Fruit fly (Drosophila melanogaster) whole organism, embryonic: ENCODE measurements around the gene Noc3.
A peak's percentile ranks its signal among the peaks of the same experiment; 100 is the strongest.

Source experiments
- CG11696 ChIP-seq: fragments of 200-800 bp; sonication (Bioruptor generic); IDR thresholded peaks from 2 replicates; pipeline ENCODE4 v1.3.6; 2022; ENCODE audit warnings: missing biosample characterization, missing genetic modification characterization
- CG12769 ChIP-seq: fragments of 200-800 bp; sonication (Bioruptor generic); optimal IDR thresholded peaks from 2 replicates; lab custom pipeline; 2019; ENCODE audit warnings: missing biosample characterization, mild to moderate bottlenecking, missing genetic modification characterization, moderate library complexity
- CG15269 ChIP-seq: fragments of 200-800 bp; sonication (Bioruptor generic); optimal IDR thresholded peaks from 2 replicates; lab custom pipeline; 2018; ENCODE audit warnings: missing biosample characterization, mild to moderate bottlenecking, missing genetic modification characterization, moderate library complexity
- CG1602 ChIP-seq: fragments of 200-800 bp; sonication (Bioruptor generic); optimal IDR thresholded peaks from 3 replicates; lab custom pipeline; 2016; ENCODE audit warnings: missing biosample characterization, missing genetic modification characterization
- CG18011 ChIP-seq: fragments of 200-800 bp; sonication (Bioruptor generic); optimal IDR thresholded peaks from 2 replicates; lab custom pipeline; 2017; ENCODE audit warnings: missing biosample characterization, missing genetic modification characterization, mild to moderate bottlenecking, moderate library complexity, missing genotype
- CG5180 ChIP-seq: fragments of 200-800 bp; sonication (Bioruptor generic); optimal IDR thresholded peaks from 3 replicates; lab custom pipeline; 2017; ENCODE audit warnings: missing biosample characterization, missing genetic modification characterization, mild to moderate bottlenecking, moderate library complexity, missing genetic modification reagents
- CG6683 ChIP-seq: fragments of 200-800 bp; sonication (Bioruptor generic); optimal IDR thresholded peaks from 2 replicates; lab custom pipeline; 2017; ENCODE audit warnings: missing biosample characterization, mild to moderate bottlenecking, missing genetic modification characterization, missing genetic modification reagents
- CG6854 ChIP-seq: fragments of 200-800 bp; sonication (Bioruptor generic); optimal IDR thresholded peaks from 3 replicates; lab custom pipeline; 2017; ENCODE audit warnings: missing biosample characterization, mild to moderate bottlenecking, missing genetic modification characterization
- CG8281 ChIP-seq: fragments of 200-800 bp; sonication (Bioruptor generic); optimal IDR thresholded peaks from 2 replicates; lab custom pipeline; 2018; ENCODE audit warnings: missing biosample characterization, mild to moderate bottlenecking, missing genetic modification characterization, moderate library complexity
- CG8478 ChIP-seq: fragments of >200 bp; optimal IDR thresholded peaks from 2 replicates; lab custom pipeline; 2018
- CG9215 ChIP-seq: fragments of 200-800 bp; sonication (Bioruptor generic); IDR thresholded peaks from 2 replicates; pipeline ENCODE4 v1.3.6; 2022; ENCODE audit warnings: missing biosample characterization, missing genetic modification characterization
- Dbx ChIP-seq: fragments of 200-800 bp; sonication (Bioruptor generic); IDR thresholded peaks from 3 replicates; pipeline ENCODE4 v1.3.6; 2022; ENCODE audit warnings: missing biosample characterization, missing genetic modification characterization
- Dfd ChIP-seq, 2 experiments: fragments of >200 bp; optimal IDR thresholded peaks; 2 replicates each; lab custom pipeline; 2017; ENCODE audit warnings: missing biosample characterization in 2 of 2, missing genetic modification characterization in 2 of 2
- Dp ChIP-seq: fragments of 200-800 bp; sonication (Bioruptor generic); optimal IDR thresholded peaks from 2 replicates; lab custom pipeline; 2018; ENCODE audit warnings: missing biosample characterization, mild to moderate bottlenecking, missing genetic modification characterization, moderate library complexity
- E2f2 ChIP-seq: fragments of 200-800 bp; sonication (Bioruptor generic); IDR thresholded peaks from 2 replicates; pipeline ENCODE4 v1.3.6; 2022; ENCODE audit warnings: missing biosample characterization, missing genetic modification characterization
- Ets65A ChIP-seq: fragments of 200-800 bp; sonication (Bioruptor generic); peaks from one replicate; lab custom pipeline; 2016; ENCODE audit warnings: missing biosample characterization, missing genetic modification characterization
- Hr39 ChIP-seq: fragments of >200 bp; optimal IDR thresholded peaks from 2 replicates; lab custom pipeline; 2017
- Jarid2 ChIP-seq: fragments of 200-800 bp; sonication (Bioruptor generic); optimal IDR thresholded peaks from 3 replicates; lab custom pipeline; 2017; ENCODE audit warnings: mild to moderate bottlenecking, missing biosample characterization, missing genetic modification reagents, missing genetic modification characterization
- MTF-1 ChIP-seq: fragments of 200-800 bp; sonication (Bioruptor generic); optimal IDR thresholded peaks from 2 replicates; lab custom pipeline; 2018; ENCODE audit warnings: missing biosample characterization, mild to moderate bottlenecking, missing genetic modification characterization, borderline replicate concordance
- Nf-YB ChIP-seq: fragments of 200-800 bp; sonication (Bioruptor generic); optimal IDR thresholded peaks from 3 replicates; lab custom pipeline; 2019; ENCODE audit warnings: missing biosample characterization, mild to moderate bottlenecking, missing genetic modification characterization, moderate library complexity
- Rfx ChIP-seq: fragments of 200-800 bp; sonication (Bioruptor generic); IDR thresholded peaks from 2 replicates; pipeline ENCODE4 v1.3.6; 2022; ENCODE audit warnings: missing biosample characterization, missing genetic modification characterization
- btn ChIP-seq: fragments of 200-800 bp; sonication (Bioruptor generic); optimal IDR thresholded peaks from 2 replicates; lab custom pipeline; 2016; ENCODE audit warnings: missing biosample characterization, missing genetic modification characterization
- chinmo ChIP-seq: fragments of 200-800 bp; sonication (Bioruptor generic); IDR thresholded peaks from 4 replicates; pipeline ENCODE4 v1.3.6; 2022; ENCODE audit warnings: missing biosample characterization, missing genetic modification characterization; ENCODE audit not compliant: partially characterized antibody
- chm ChIP-seq: fragments of 200-800 bp; sonication (Bioruptor generic); IDR thresholded peaks from 2 replicates; pipeline ENCODE4 v1.3.6; 2022; ENCODE audit warnings: missing biosample characterization, missing genetic modification characterization
- ci ChIP-seq: fragments of 200-800 bp; sonication (Bioruptor generic); IDR thresholded peaks from 3 replicates; pipeline ENCODE4 v1.3.6; 2022; ENCODE audit warnings: missing biosample characterization, missing genetic modification characterization
- corto ChIP-seq: fragments of 200-800 bp; sonication (Bioruptor generic); optimal IDR thresholded peaks from 2 replicates; lab custom pipeline; 2016; ENCODE audit warnings: missing biosample characterization, mild to moderate bottlenecking, missing genetic modification characterization, moderate library complexity
- ewg ChIP-seq: fragments of 200-800 bp; sonication (Bioruptor generic); optimal IDR thresholded peaks from 3 replicates; lab custom pipeline; 2017; ENCODE audit warnings: mild to moderate bottlenecking, missing biosample characterization, missing genetic modification reagents, missing genetic modification characterization
- inv ChIP-seq: fragments of 200-800 bp; sonication (Bioruptor generic); IDR thresholded peaks from 2 replicates; pipeline ENCODE4 v1.3.6; 2022; ENCODE audit warnings: missing biosample characterization, missing genetic modification characterization; ENCODE audit not compliant: partially characterized antibody
- nom ChIP-seq: fragments of 200-800 bp; sonication (Bioruptor generic); optimal IDR thresholded peaks from 2 replicates; lab custom pipeline; 2017; ENCODE audit warnings: missing biosample characterization, missing genetic modification characterization, mild to moderate bottlenecking, moderate library complexity, missing genetic modification reagents
- onecut ChIP-seq: fragments of 200-800 bp; sonication (Bioruptor generic); IDR thresholded peaks from 2 replicates; pipeline ENCODE4 v1.3.6; 2022; ENCODE audit warnings: missing biosample characterization, missing genetic modification characterization
- pita ChIP-seq: fragments of 200-800 bp; sonication (Bioruptor generic); optimal IDR thresholded peaks from 2 replicates; lab custom pipeline; 2017; ENCODE audit warnings: missing biosample characterization, mild to moderate bottlenecking, missing genetic modification characterization
- pzg ChIP-seq: fragments of 200-800 bp; sonication (Bioruptor generic); optimal IDR thresholded peaks from 3 replicates; lab custom pipeline; 2018; ENCODE audit warnings: missing biosample characterization, mild to moderate bottlenecking, missing genetic modification characterization, moderate library complexity
- scrt ChIP-seq: fragments of 200-800 bp; sonication (Bioruptor generic); optimal IDR thresholded peaks from 2 replicates; lab custom pipeline; 2018; ENCODE audit warnings: missing biosample characterization, mild to moderate bottlenecking, missing genetic modification characterization, moderate library complexity
- sens ChIP-seq: fragments of 200-800 bp; sonication (Bioruptor generic); peaks from one replicate; lab custom pipeline; 2016; ENCODE audit warnings: missing biosample characterization, missing genetic modification characterization
- seq ChIP-seq: fragments of 200-800 bp; sonication (Bioruptor generic); IDR thresholded peaks from 2 replicates; pipeline ENCODE4 v1.3.6; 2022; ENCODE audit warnings: missing biosample characterization, missing genetic modification characterization
- stc ChIP-seq: fragments of 200-800 bp; sonication (Bioruptor generic); IDR thresholded peaks from 2 replicates; pipeline ENCODE4 v1.3.6; 2022; ENCODE audit warnings: missing biosample characterization, missing genetic modification characterization
- tll ChIP-seq, 2 experiments: fragments of 200-800 bp in 1 of 2; fragments of >200 bp in 1 of 2; sonication (Bioruptor generic) in 1 of 2; optimal IDR thresholded peaks; 2 replicates each; lab custom pipeline; 2017 to 2019; ENCODE audit warnings: missing biosample characterization in 2 of 2, missing genetic modification characterization in 2 of 2, mild to moderate bottlenecking in 1 of 2, moderate library complexity in 1 of 2
- z ChIP-seq: fragments of 200-800 bp; sonication (Bioruptor generic); IDR thresholded peaks from 3 replicates; pipeline ENCODE4 v1.3.6; 2022; ENCODE audit warnings: missing biosample characterization, missing genetic modification characterization

Gene Noc3

dm6 chr3R:7276782-7277181 is 30.0 kb upstream of the Noc3 start:
- TF ChIP-seq CG8478 (lab: Kevin White, UChicago) (peak; percentile 40), Rfx (GFP tag; lab: Robert Waterston, UW) (no peak), Hr39 (lab: Kevin White, UChicago) (peak; percentile 53), Ets65A (GFP tag; lab: Kevin White, UChicago) (peak; percentile 17)

dm6 chr3R:7274973-7275525 is 28.3 kb upstream of the Noc3 start:
- TF ChIP-seq pita (GFP tag; lab: Kevin White, UChicago), result no peak
- TF ChIP-seq Ets65A (GFP tag; lab: Kevin White, UChicago), result peak; percentile 60
- no peak for TF ChIP-seq corto (GFP tag; lab: Kevin White, UChicago)
- TF ChIP-seq Dbx, result no peak
- no peak for TF ChIP-seq CG5180 (GFP tag; lab: Kevin White, UChicago)
- TF ChIP-seq chm (GFP tag; lab: Robert Waterston, UW), result no peak
- peak in 1 of 2 experiments; percentile 69 for TF ChIP-seq Dfd (GFP tag; optimal IDR thresholded peaks at IDR 0.05; lab: Kevin White, UChicago)
- no peak for TF ChIP-seq CG11696
- TF ChIP-seq inv (GFP tag; lab: Robert Waterston, UW), result no peak
- TF ChIP-seq CG15269 (tag; lab: Kevin White, UChicago), result no peak
- TF ChIP-seq CG12769 (tag; lab: Kevin White, UChicago), result no peak
- TF ChIP-seq CG9215 (GFP tag; lab: Robert Waterston, UW), result 0 out of 2 replicates have a peak, but pooled peaks have one; percentile 22

dm6 chr3R:7265567-7266208 is 18.9 kb upstream of the Noc3 start, which contains the start of the genes Gld and Syt4:
Gene Gld, minus strand, starts transcription at chr3R:7265703.
Gene Syt4, plus strand, starts transcription at chr3R:7266065.
- TF ChIP-seq ewg (GFP tag; lab: Kevin White, UChicago) (peak; percentile 91), MTF-1 (no peak), CG18011 (GFP tag; lab: Kevin White, UChicago) (peak; percentile 95), onecut (GFP tag; lab: Robert Waterston, UW) (peak; percentile 96), ci (GFP tag; lab: Robert Waterston, UW) (0 out of 3 replicates have a peak, but pooled peaks have one; percentile 49), z (GFP tag; lab: Robert Waterston, UW) (peak; percentile 59; the same call in 1 of the 3 replicates), Jarid2 (GFP tag; lab: Kevin White, UChicago) (peak; percentile 12), tll (GFP tag; optimal IDR thresholded peaks at IDR 0.05; lab: Kevin White, UChicago) (no peak), Dp (GFP tag; lab: Kevin White, UChicago) (peak; percentile 43), seq (GFP tag; lab: Robert Waterston, UW) (0 out of 2 replicates have a peak, but pooled peaks have one; percentile 26), scrt (GFP tag; lab: Kevin White, UChicago) (peak; percentile 27), pzg (GFP tag; lab: Kevin White, UChicago) (peak; percentile 19), CG6683 (no peak), E2f2 (GFP tag; lab: Robert Waterston, UW) (peak; percentile 55), btn (no peak), sens (GFP tag; lab: Kevin White, UChicago) (peak; percentile 20)
- TF ChIP-seq, all 482 proteins: peak for 12

dm6 chr3R:7259554-7259953 is 12.8 kb upstream of the Noc3 start:
- TF ChIP-seq CG8281 (tag; lab: Kevin White, UChicago) (peak; percentile 95), chinmo (no peak), stc (GFP tag; lab: Robert Waterston, UW) (no peak), Nf-YB (GFP tag; lab: Kevin White, UChicago) (no peak), Ets65A (GFP tag; lab: Kevin White, UChicago) (peak; percentile 57), CG1602 (GFP tag; lab: Kevin White, UChicago) (no peak), nom (no peak), CG6854 (GFP tag; lab: Kevin White, UChicago) (no peak)
- TF ChIP-seq, all 482 proteins: peak for 2
